Worm (Caenorhabditis elegans): ENCODE results near the gene T04C9.1.

Gene T04C9.1

ce11 chrIII:5958172-5958886, 34.7 kb upstream of the T04C9.1 start, which contains the start of the genes nono-1 and nop-1 (continued):
- TF ChIP-seq ctbp-1 (GFP tag; IDR thresholded peaks at IDR 0.05) (no peak), ZK546.5 (tag; optimal IDR thresholded peaks at IDR 0.05) (no peak), ama-1 (optimal IDR thresholded peaks at IDR 0.05) (no peak), lsy-2 (tag; optimal IDR thresholded peaks at IDR 0.05) (peak in 1 of 2 experiments; percentile 17), unc-39 (tag; optimal IDR thresholded peaks at IDR 0.05) (no peak), dmd-8 (GFP tag; IDR thresholded peaks at IDR 0.05) (no peak), ceh-62 (tag; optimal IDR thresholded peaks at IDR 0.05) (no peak), F44E2.7 (GFP tag; IDR thresholded peaks at IDR 0.05) (no peak), snpc-4 (tag; optimal IDR thresholded peaks at IDR 0.05) (no peak), rbr-2 (tag; optimal IDR thresholded peaks at IDR 0.05) (no peak), nhr-77 (tag; optimal IDR thresholded peaks at IDR 0.05) (no peak), nhr-111 (GFP tag; optimal IDR thresholded peaks at IDR 0.05) (no peak), Y105C5A.15 (GFP tag; IDR thresholded peaks at IDR 0.05) (no peak)

ce11 chrIII:5959049-5959448, 34.0 kb upstream of the T04C9.1 start:
- TF ChIP-seq snpc-1.2 (GFP tag; IDR thresholded peaks at IDR 0.05) (no peak), zip-2 (tag; optimal IDR thresholded peaks at IDR 0.05) (no peak), egl-43 (GFP tag; IDR thresholded peaks at IDR 0.05) (no peak), pqm-1 (tag; optimal IDR thresholded peaks at IDR 0.05) (no peak), hlh-11 (tag; optimal IDR thresholded peaks at IDR 0.05) (no peak), mes-2 (tag; optimal IDR thresholded peaks at IDR 0.05; ENCODE audit: poor library complexity, severe bottlenecking) (peak; percentile 73), F37D6.2 (tag; optimal IDR thresholded peaks at IDR 0.05) (no peak), mxl-2 (GFP tag; conservative IDR thresholded peaks at IDR 0.05) (no peak), spr-1 (tag; optimal IDR thresholded peaks at IDR 0.05) (no peak), dpl-1 (GFP tag; optimal IDR thresholded peaks at IDR 0.05) (peak; percentile 2), lin-29 (GFP tag; IDR thresholded peaks at IDR 0.05) (no peak), Y75B8A.6 (GFP tag; IDR thresholded peaks at IDR 0.05) (no peak)

DNA sequence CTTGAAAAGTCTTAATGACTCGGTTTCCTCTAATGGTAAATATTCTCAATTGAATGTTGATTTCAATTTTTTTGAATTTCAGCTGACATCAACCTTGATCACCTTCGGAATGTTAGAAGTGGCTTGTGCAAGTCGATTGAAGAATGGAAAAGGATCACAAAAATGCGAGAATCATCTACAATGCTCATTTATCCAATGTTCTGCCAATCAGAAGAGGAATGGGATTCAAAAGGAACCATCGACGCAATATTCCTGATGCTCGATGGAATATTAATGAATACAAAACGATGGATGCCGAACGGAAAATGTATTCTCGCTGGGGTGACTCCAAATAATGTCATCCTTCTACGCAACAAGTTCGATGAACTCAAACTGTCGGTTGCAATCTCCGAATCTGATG, 31.5 kb upstream of the T04C9.1 start:
- no peak for TF ChIP-seq lin-38 (GFP tag; IDR thresholded peaks at IDR 0.05)
- peak; percentile 96 for TF ChIP-seq aha-1 (tag)

- peak; percentile 48 for TF ChIP-seq hlh-11 (tag; optimal IDR thresholded peaks at IDR 0.05)
- no peak for TF ChIP-seq ztf-11 (tag; optimal IDR thresholded peaks at IDR 0.05)
- TF ChIP-seq unc-62 (GFP tag; optimal IDR thresholded peaks at IDR 0.05 in 1 of 2): peak in 1 of 2 experiments; percentile 63
- no peak for TF ChIP-seq unc-62 (tag; optimal IDR thresholded peaks at IDR 0.05)
- TF ChIP-seq ztf-7 (tag; optimal IDR thresholded peaks at IDR 0.05): no peak
- TF ChIP-seq dpl-1 (GFP tag; optimal IDR thresholded peaks at IDR 0.05): no peak
- no peak for TF ChIP-seq mdt-29 (GFP tag; IDR thresholded peaks at IDR 0.05)
- peak; percentile 70 for TF ChIP-seq pqm-1 (tag; optimal IDR thresholded peaks at IDR 0.05)
- no peak for TF ChIP-seq Y5F2A.4 (GFP tag; optimal IDR thresholded peaks at IDR 0.05)
- TF ChIP-seq unc-39 (tag; optimal IDR thresholded peaks at IDR 0.05): no peak
- peak; percentile 7 for TF ChIP-seq hlh-30 (tag; optimal IDR thresholded peaks at IDR 0.05; ENCODE audit: insufficient read depth)
- TF ChIP-seq zag-1 (tag; optimal IDR thresholded peaks at IDR 0.05): no peak
- TF ChIP-seq pha-4 (GFP tag; IDR thresholded peaks at IDR 0.05): no peak
- no peak for TF ChIP-seq pha-4 (tag; optimal IDR thresholded peaks at IDR 0.05)
- TF ChIP-seq mxl-3 (GFP tag; optimal IDR thresholded peaks at IDR 0.05): peak; percentile 76
- TF ChIP-seq ces-1 (GFP tag; optimal IDR thresholded peaks at IDR 0.05): no peak
- peak; percentile 41; the same call in 1 of the 2 replicates for TF ChIP-seq dmd-6 (GFP tag; IDR thresholded peaks at IDR 0.05)
- peak; percentile 40 for TF ChIP-seq nhr-28 (tag; optimal IDR thresholded peaks at IDR 0.05)
These were observed 28.9 kb upstream of the T04C9.1 start for ce11 chrIII:5964058-5964632.

All from whole organism, L4 larva.